Worm (Caenorhabditis elegans): ENCODE measurements around the gene oac-29.

The oac-29 gene

ce11 chrV:8658577-8659362 lies 23.3 kb upstream of the oac-29 start:
- TF ChIP-seq ceh-63 (GFP tag; optimal IDR thresholded peaks at IDR 0.05) (no peak), unc-86 (tag; optimal IDR thresholded peaks at IDR 0.05) (no peak), dsc-1 (tag; optimal IDR thresholded peaks at IDR 0.05) (peak; percentile 8), C04F5.9 (tag; optimal IDR thresholded peaks at IDR 0.05) (no peak), F16B12.6 (tag; optimal IDR thresholded peaks at IDR 0.05) (no peak), snu-23 (GFP tag; optimal IDR thresholded peaks at IDR 0.05) (peak; percentile 43), pag-3 (tag; optimal IDR thresholded peaks at IDR 0.05; ENCODE audit: borderline replicate concordance, insufficient read depth) (peak; percentile 91), unc-62 (GFP tag; optimal IDR thresholded peaks at IDR 0.05) (no peak), sup-37 (GFP tag; optimal IDR thresholded peaks at IDR 0.05) (peak; percentile 13), egl-13 (tag; optimal IDR thresholded peaks at IDR 0.05) (no peak), nhr-85 (tag) (no peak), mdl-1 (tag; optimal IDR thresholded peaks at IDR 0.05) (peak in 1 of 2 experiments; percentile 56), skn-1 (tag; optimal IDR thresholded peaks at IDR 0.05) (no peak), C16A3.4 (tag; optimal IDR thresholded peaks at IDR 0.05) (peak; percentile 2), blmp-1 (tag; optimal IDR thresholded peaks at IDR 0.05) (peak; percentile 56), nhr-28 (tag; optimal IDR thresholded peaks at IDR 0.05) (no peak), tbx-2 (tag; optimal IDR thresholded peaks at IDR 0.05) (peak; percentile 8), lin-15B (tag; optimal IDR thresholded peaks at IDR 0.05) (no peak), efl-1 (optimal IDR thresholded peaks at IDR 0.05) (no peak), efl-1 (GFP tag; optimal IDR thresholded peaks at IDR 0.05 in 1 of 2) (peak in 1 of 2 experiments; percentile 77), ama-1 (optimal IDR thresholded peaks at IDR 0.05) (no peak), nhr-71 (tag; optimal IDR thresholded peaks at IDR 0.05) (peak; percentile 60), elt-3 (tag; optimal IDR thresholded peaks at IDR 0.05) (no peak), jun-1 (tag; optimal IDR thresholded peaks at IDR 0.05) (no peak), nhr-47 (tag; optimal IDR thresholded peaks at IDR 0.05) (no peak), ets-5 (GFP tag; IDR thresholded peaks at IDR 0.05) (no peak), zag-1 (tag; optimal IDR thresholded peaks at IDR 0.05) (no peak), unc-130 (tag; optimal IDR thresholded peaks at IDR 0.05) (peak; percentile 15), nhr-20 (tag; optimal IDR thresholded peaks at IDR 0.05) (peak; percentile 36), lin-14 (GFP tag; optimal IDR thresholded peaks at IDR 0.05) (peak; percentile 77), rnt-1 (tag; optimal IDR thresholded peaks at IDR 0.05) (peak; percentile 56), aly-2 (tag; optimal IDR thresholded peaks at IDR 0.05) (no peak), lsy-2 (tag; optimal IDR thresholded peaks at IDR 0.05) (peak in 1 of 2 experiments; percentile 52), mep-1 (tag; optimal IDR thresholded peaks at IDR 0.05) (no peak), sptf-1 (tag; optimal IDR thresholded peaks at IDR 0.05) (no peak), nhr-77 (tag; optimal IDR thresholded peaks at IDR 0.05) (no peak), C34B4.2 (tag; optimal IDR thresholded peaks at IDR 0.05) (no peak), ceh-90 (tag; optimal IDR thresholded peaks at IDR 0.05) (no peak), nhr-76 (tag; optimal IDR thresholded peaks at IDR 0.05) (no peak), dpl-1 (GFP tag; optimal IDR thresholded peaks at IDR 0.05) (no peak), Y116A8C.19 (tag; optimal IDR thresholded peaks at IDR 0.05; ENCODE audit: borderline replicate concordance) (no peak), pqm-1 (tag; optimal IDR thresholded peaks at IDR 0.05) (no peak), ztf-4 (tag; optimal IDR thresholded peaks at IDR 0.05) (peak; percentile 7), fkh-8 (tag; optimal IDR thresholded peaks at IDR 0.05) (no peak), swsn-7 (tag; optimal IDR thresholded peaks at IDR 0.05) (no peak)

Measured in whole organism, L1 larva.